Worm (Caenorhabditis elegans): ENCODE data around the gene K12B6.4.
A peak's percentile ranks its signal among the peaks of the same experiment; 100 is the strongest.

DNA sequence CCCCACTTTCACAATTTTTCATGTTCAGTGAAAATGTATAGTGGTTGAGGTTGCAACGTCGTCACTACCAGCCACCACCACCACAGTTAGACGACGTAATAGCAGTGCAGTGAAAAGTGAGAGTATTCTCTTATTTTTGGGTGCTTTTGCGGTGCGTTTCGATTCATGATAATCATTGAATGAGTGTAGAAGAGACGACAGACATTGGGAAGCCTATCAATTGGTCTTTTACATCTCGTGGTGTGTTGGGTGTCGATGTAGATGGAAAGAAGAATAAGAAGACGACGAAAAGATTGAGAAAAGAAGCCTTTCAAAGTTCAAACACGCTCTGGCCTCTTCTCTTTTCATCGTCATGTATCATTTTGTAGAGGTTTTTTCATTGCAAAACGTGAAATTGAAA lies 41.2 kb downstream of the K12B6.4 start:
- TF ChIP-seq nhr-25 (tag; optimal IDR thresholded peaks at IDR 0.05) (peak; percentile 87), lin-11 (tag; optimal IDR thresholded peaks at IDR 0.05) (no peak), R02D3.7 (tag; optimal IDR thresholded peaks at IDR 0.05) (no peak), nhr-12 (tag; optimal IDR thresholded peaks at IDR 0.05) (no peak), dmd-4 (tag; optimal IDR thresholded peaks at IDR 0.05) (no peak), ZK546.5 (tag; optimal IDR thresholded peaks at IDR 0.05) (no peak), nhr-11 (tag; optimal IDR thresholded peaks at IDR 0.05) (no peak), elt-3 (tag; optimal IDR thresholded peaks at IDR 0.05) (no peak), lsy-2 (tag; optimal IDR thresholded peaks at IDR 0.05) (peak in 1 of 2 experiments; percentile 23), nhr-237 (tag; optimal IDR thresholded peaks at IDR 0.05) (no peak), unc-62 (GFP tag; optimal IDR thresholded peaks at IDR 0.05) (no peak), ama-1 (optimal IDR thresholded peaks at IDR 0.05) (no peak), mdl-1 (tag; optimal IDR thresholded peaks at IDR 0.05) (peak; percentile 42 to 72)
